Worm (Caenorhabditis elegans): ENCODE data around the gene vha-1.

DNA sequence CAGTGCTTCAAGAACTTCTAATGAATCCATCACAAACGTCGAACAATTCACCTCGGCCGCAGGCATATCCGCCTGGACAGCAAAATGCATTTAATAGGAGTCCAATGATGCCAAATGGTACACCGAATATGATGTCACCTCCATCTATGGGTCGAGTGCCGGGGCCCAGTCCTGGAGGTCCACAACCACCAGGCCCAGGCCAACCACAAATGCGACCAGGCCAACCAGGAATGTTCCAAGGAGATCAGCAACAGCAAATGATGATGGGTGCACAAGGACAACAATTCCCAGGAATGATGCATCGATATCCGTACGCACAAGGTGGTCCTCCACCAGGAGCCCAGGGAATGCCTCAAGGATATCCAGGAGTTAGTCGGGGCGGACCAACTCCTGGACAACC is 14.0 kb upstream of the vha-1 start:
- TF ChIP-seq tab-1 (GFP tag; IDR thresholded peaks at IDR 0.05) (no peak), klf-2 (GFP tag; conservative IDR thresholded peaks at IDR 0.05) (no peak), flt-1 (GFP tag; IDR thresholded peaks at IDR 0.05) (0 out of 2 replicates have a peak, but pooled peaks have one; percentile 59), T22C8.4 (GFP tag; IDR thresholded peaks at IDR 0.05) (no peak), ztf-29 (GFP tag; IDR thresholded peaks at IDR 0.05) (no peak), ztf-23 (GFP tag; IDR thresholded peaks at IDR 0.05) (no peak), cog-1 (tag; optimal IDR thresholded peaks at IDR 0.05) (no peak)
